Fruit fly (Drosophila melanogaster) whole organism, embryonic: ENCODE measurements around the gene CG46387.

Source experiments
- ATbp ChIP-seq: fragments of 200-800 bp; sonication (Bioruptor generic); optimal IDR thresholded peaks from 2 replicates; lab custom pipeline; 2017; ENCODE audit warnings: missing biosample characterization, mild to moderate bottlenecking, missing genetic modification characterization, missing genetic modification reagents
- CG12219 ChIP-seq: fragments of 200-800 bp; sonication (Bioruptor generic); optimal IDR thresholded peaks from 3 replicates; lab custom pipeline; 2018; ENCODE audit warnings: missing biosample characterization, mild to moderate bottlenecking, missing genetic modification characterization
- CG17568 ChIP-seq: fragments of 200-800 bp; sonication (Bioruptor generic); optimal IDR thresholded peaks from 2 replicates; lab custom pipeline; 2018; ENCODE audit warnings: missing biosample characterization, mild to moderate bottlenecking, missing genetic modification characterization, moderate library complexity
- CG42726 ChIP-seq: fragments of 200-800 bp; sonication (Bioruptor generic); IDR thresholded peaks from 2 replicates; pipeline ENCODE4 v1.3.6; 2022; ENCODE audit warnings: missing biosample characterization, missing genetic modification characterization; ENCODE audit not compliant: partially characterized antibody
- CG4282 ChIP-seq: fragments of 200-800 bp; sonication (Bioruptor generic); optimal IDR thresholded peaks from 2 replicates; lab custom pipeline; 2016; ENCODE audit warnings: missing biosample characterization, missing genetic modification characterization
- MBD-R2 ChIP-seq: fragments of 200-800 bp; sonication (Bioruptor generic); IDR thresholded peaks from 2 replicates; pipeline ENCODE4 v1.3.6; 2022; ENCODE audit warnings: missing biosample characterization, missing genetic modification characterization
- Sox100B ChIP-seq: fragments of 200-800 bp; sonication (Bioruptor generic); optimal IDR thresholded peaks from 3 replicates; lab custom pipeline; 2018; ENCODE audit warnings: missing biosample characterization, mild to moderate bottlenecking, missing genetic modification characterization
- cg ChIP-seq: fragments of 200-800 bp; sonication (Bioruptor generic); optimal IDR thresholded peaks from 3 replicates; lab custom pipeline; 2019; ENCODE audit warnings: missing biosample characterization, mild to moderate bottlenecking, missing genetic modification characterization, moderate library complexity
- esg ChIP-seq: fragments of 200-800 bp; sonication (Bioruptor generic); conservative IDR thresholded peaks from 2 replicates; pipeline ENCODE4 v1.3.6; 2022; ENCODE audit warnings: missing biosample characterization, missing genetic modification characterization
- lov ChIP-seq, 2 experiments: fragments of 200-800 bp in 1 of 2; fragments of >200 bp in 1 of 2; sonication (Bioruptor generic) in 1 of 2; IDR thresholded peaks in 1 of 2; optimal IDR thresholded peaks in 1 of 2; 2 replicates in 1 of 2; 3 replicates in 1 of 2; pipeline versions ENCODE4 v1.3.6 to Lab custom; 2017 to 2022; ENCODE audit warnings: missing biosample characterization in 1 of 2, missing genetic modification characterization in 1 of 2
- mld ChIP-seq: fragments of 200-800 bp; sonication (Bioruptor generic); IDR thresholded peaks from 3 replicates; pipeline ENCODE4 v1.3.6; 2022; ENCODE audit warnings: missing biosample characterization, missing genetic modification characterization; ENCODE audit not compliant: partially characterized antibody
- shn ChIP-seq: fragments of 200-800 bp; sonication (Bioruptor generic); optimal IDR thresholded peaks from 3 replicates; lab custom pipeline; 2016; ENCODE audit warnings: missing biosample characterization, missing genetic modification characterization

dm6 chr3L:9907719-9908170 lies 9.3 kb downstream of the CG46387 start, which contains the start of gene bma:
- TF ChIP-seq MBD-R2 (GFP tag; lab: Robert Waterston, UW) (no peak), CG42726 (GFP tag; lab: Robert Waterston, UW) (no peak), cg (GFP tag; lab: Kevin White, UChicago) (no peak), lov (optimal IDR thresholded peaks at IDR 0.05; lab: Kevin White, UChicago) (no peak), lov (GFP tag; IDR thresholded peaks at IDR 0.05; lab: Robert Waterston, UW) (no peak), CG17568 (GFP tag; lab: Kevin White, UChicago) (no peak), Sox100B (GFP tag; lab: Kevin White, UChicago) (no peak), mld (GFP tag; lab: Robert Waterston, UW) (no peak), CG4282 (GFP tag; lab: Kevin White, UChicago) (no peak), ATbp (GFP tag; lab: Kevin White, UChicago) (no peak), esg (GFP tag; lab: Robert Waterston, UW) (no peak), shn (GFP tag; lab: Kevin White, UChicago) (no peak), CG12219 (GFP tag; lab: Kevin White, UChicago) (no peak)
